Fruit fly (Drosophila melanogaster) Kc167 (cell line): ENCODE results near the gene ocn.

Source experiments
- Myc ChIP-seq: fragments of >200 bp; optimal IDR thresholded peaks from 2 replicates; lab custom pipeline; 2017; ENCODE audit warnings: missing external identifiers
- Sin3A ChIP-seq: fragments of >200 bp; optimal IDR thresholded peaks from 2 replicates; lab custom pipeline; 2018; ENCODE audit warnings: missing external identifiers
- h ChIP-seq: fragments of >200 bp; optimal IDR thresholded peaks from 3 replicates; lab custom pipeline; 2018; ENCODE audit warnings: missing external identifiers
- insv ChIP-seq: fragments of >200 bp; optimal IDR thresholded peaks from 3 replicates; lab custom pipeline; 2018; ENCODE audit warnings: missing external identifiers
- psq ChIP-seq: fragments of >200 bp; optimal IDR thresholded peaks from 2 replicates; lab custom pipeline; 2017; ENCODE audit warnings: missing external identifiers
- ttk ChIP-seq: sonication (Bioruptor generic); optimal IDR thresholded peaks from 2 replicates; lab custom pipeline; 2017; ENCODE audit warnings: missing external identifiers

DNA sequence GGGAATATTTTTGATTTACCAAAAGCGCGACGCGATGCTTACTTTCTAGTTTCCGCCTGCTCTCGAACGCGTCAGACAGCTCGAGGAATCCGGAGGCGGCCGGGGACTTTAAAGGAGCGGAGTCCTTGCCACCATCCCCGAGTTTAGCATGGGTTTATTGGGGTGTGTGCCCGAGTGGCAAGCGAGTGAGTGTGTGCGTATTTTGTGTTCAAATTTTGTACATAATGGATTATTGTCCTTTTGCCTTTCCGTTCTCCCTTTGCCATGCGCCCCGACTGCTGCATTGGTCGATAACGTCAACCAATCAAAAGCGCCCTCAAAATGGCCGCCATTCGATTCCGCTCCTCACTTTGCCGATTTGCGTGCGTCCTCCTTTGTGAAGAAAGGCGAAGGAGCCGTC lies 7.5 kb downstream of the ocn start:
- TF ChIP-seq Sin3A (lab: Kevin White, UChicago) = no peak
- no peak for TF ChIP-seq h (lab: Kevin White, UChicago)
- TF ChIP-seq Myc (lab: Kevin White, UChicago) = no peak
- no peak for TF ChIP-seq psq (lab: Kevin White, UChicago)
- TF ChIP-seq ttk (lab: Kevin White, UChicago) = no peak
- TF ChIP-seq insv (lab: Kevin White, UChicago) = no peak
